Fruit fly (Drosophila melanogaster) whole organism, embryonic: Measurements from ENCODE around the gene ND-B16.6.

Experiments
- B-H2 ChIP-seq: fragments of 200-800 bp; sonication (Bioruptor generic); optimal IDR thresholded peaks from 2 replicates; lab custom pipeline; 2018; ENCODE audit warnings: missing biosample characterization, mild to moderate bottlenecking, missing genetic modification characterization
- Blimp-1 ChIP-seq: fragments of 200-800 bp; sonication (Bioruptor generic); optimal IDR thresholded peaks from 3 replicates; lab custom pipeline; 2018; ENCODE audit warnings: missing biosample characterization, missing genetic modification characterization, mild to moderate bottlenecking, moderate library complexity, missing genetic modification reagents
- CG11723 ChIP-seq: fragments of 200-800 bp; sonication (Bioruptor generic); optimal IDR thresholded peaks from 2 replicates; lab custom pipeline; 2017; ENCODE audit warnings: missing biosample characterization, mild to moderate bottlenecking, missing genetic modification characterization
- CG18764 ChIP-seq: fragments of 200-800 bp; sonication (Bioruptor generic); optimal IDR thresholded peaks from 3 replicates; lab custom pipeline; 2016; ENCODE audit warnings: missing biosample characterization, missing genetic modification characterization
- CG7786 ChIP-seq: fragments of 200-800 bp; sonication (Bioruptor generic); optimal IDR thresholded peaks from 2 replicates; lab custom pipeline; 2016; ENCODE audit warnings: missing biosample characterization, missing genetic modification characterization
- CG8765 ChIP-seq: fragments of 200-800 bp; sonication (Bioruptor generic); IDR thresholded peaks from 2 replicates; pipeline ENCODE4 v1.3.6; 2022; ENCODE audit warnings: missing biosample characterization, missing genetic modification characterization
- CrebB ChIP-seq: fragments of 200-800 bp; sonication (Bioruptor generic); optimal IDR thresholded peaks from 3 replicates; lab custom pipeline; 2018; ENCODE audit warnings: missing biosample characterization, mild to moderate bottlenecking, missing genetic modification characterization
- shn ChIP-seq: fragments of 200-800 bp; sonication (Bioruptor generic); optimal IDR thresholded peaks from 3 replicates; lab custom pipeline; 2016; ENCODE audit warnings: missing biosample characterization, missing genetic modification characterization

DNA sequence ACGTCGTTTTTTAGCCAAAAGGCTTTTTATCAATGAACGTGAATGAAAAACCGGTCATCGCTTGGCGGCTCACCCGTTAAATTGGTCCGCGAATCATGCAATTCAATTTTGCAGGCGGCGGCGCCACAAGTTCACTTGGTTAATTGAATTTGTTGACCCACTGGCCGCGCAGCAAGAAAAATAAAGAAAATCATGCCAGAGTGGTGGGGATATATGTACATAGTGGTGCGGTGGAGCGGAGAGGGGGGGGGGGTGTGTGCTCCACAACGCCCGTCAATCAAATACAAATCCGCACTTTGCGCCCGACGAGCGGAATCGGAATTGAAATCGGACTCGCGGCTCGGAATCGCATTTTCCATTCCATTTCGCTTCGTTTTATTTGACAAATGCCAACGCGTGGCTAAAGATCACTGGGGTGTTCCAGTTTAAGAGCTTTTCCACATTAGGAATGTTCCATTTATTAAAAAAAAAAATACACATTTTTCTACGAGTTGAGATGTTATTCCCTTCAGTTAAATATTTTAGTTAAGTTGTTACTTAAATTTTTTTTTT, 7.3 kb upstream of the ND-B16.6 start:
- no peak for TF ChIP-seq CG18764 (GFP tag; lab: Kevin White, UChicago)
- TF ChIP-seq shn (GFP tag; lab: Kevin White, UChicago) = no peak
- no peak for TF ChIP-seq CG8765 (GFP tag; lab: Robert Waterston, UW)
- no peak for TF ChIP-seq CrebB (tag; lab: Kevin White, UChicago)
- TF ChIP-seq B-H2 (GFP tag; lab: Kevin White, UChicago) = no peak
- TF ChIP-seq CG7786 = no peak
- TF ChIP-seq CG11723 = no peak
- no peak for TF ChIP-seq Blimp-1 (GFP tag; lab: Kevin White, UChicago)
